Fruit fly (Drosophila melanogaster): ENCODE data around the gene CG12012.

Gene CG12012

dm6 chr3L:3348956-3349824, 27.4 kb upstream of the CG12012 start:
- TF ChIP-seq noc (tag; optimal IDR thresholded peaks at IDR 0.05), result peak; percentile 23

- TF ChIP-seq noc (tag; optimal IDR thresholded peaks at IDR 0.05), result no peak
Measured at dm6 chr3L:3349825-3350123, 26.8 kb upstream of the CG12012 start.

dm6 chr3L:3350572-3351343, 25.8 kb upstream of the CG12012 start:
- TF ChIP-seq noc (tag; optimal IDR thresholded peaks at IDR 0.05), result peak; percentile 64

dm6 chr3L:3351814-3352359, 24.7 kb upstream of the CG12012 start:
- no peak for TF ChIP-seq noc (tag; optimal IDR thresholded peaks at IDR 0.05)

- no peak for TF ChIP-seq noc (tag; optimal IDR thresholded peaks at IDR 0.05)
Measured at dm6 chr3L:3352516-3352915, 24.0 kb upstream of the CG12012 start.

- TF ChIP-seq noc (tag; optimal IDR thresholded peaks at IDR 0.05), result no peak
Measured at dm6 chr3L:3353297-3353696, 23.3 kb upstream of the CG12012 start.

dm6 chr3L:3369256-3369655, 7.3 kb upstream of the CG12012 start, which contains the start of gene Drs:
TSS of gene Drs (plus strand) at chr3L:3369556.
- TF ChIP-seq noc (tag; optimal IDR thresholded peaks at IDR 0.05), result no peak

- no peak for TF ChIP-seq noc (tag; optimal IDR thresholded peaks at IDR 0.05)
Measured at dm6 chr3L:3373994-3374623, 2.4 kb upstream of the CG12012 start, which contains the start of the genes Ythdc1 and CG12010. TSS of gene Ythdc1 (minus strand) at chr3L:3374170. TSS of gene CG12010 (plus strand) at chr3L:3374282.

- TF ChIP-seq noc (tag; optimal IDR thresholded peaks at IDR 0.05), result no peak
Measured at dm6 chr3L:3377247-3377964, 849 bp downstream of the CG12012 start.

dm6 chr3L:3377965-3378292, 1.4 kb downstream of the CG12012 start, which contains the start of gene Ids:
TSS of gene Ids (plus strand) at chr3L:3378268.
- TF ChIP-seq noc (tag; optimal IDR thresholded peaks at IDR 0.05), result peak; percentile 66

dm6 chr3L:3380225-3381043, 3.9 kb downstream of the CG12012 start:
- no peak for TF ChIP-seq noc (tag; optimal IDR thresholded peaks at IDR 0.05)

dm6 chr3L:3381869-3382488, 5.4 kb downstream of the CG12012 start:
- TF ChIP-seq noc (tag; optimal IDR thresholded peaks at IDR 0.05), result peak; percentile 3

dm6 chr3L:3382489-3382879, 5.9 kb downstream of the CG12012 start:
- peak; percentile 88 for TF ChIP-seq noc (tag; optimal IDR thresholded peaks at IDR 0.05)

dm6 chr3L:3383965-3384595, 7.5 kb downstream of the CG12012 start:
- peak; percentile 21 for TF ChIP-seq noc (tag; optimal IDR thresholded peaks at IDR 0.05)

Data from whole organism, larva.